Fruit fly (Drosophila melanogaster): ENCODE data around the gene LysX.

Gene LysX

dm6 chr3L:1188936-1189659, 6.0 kb downstream of the LysX start, which contains the start of gene CG13912 (continued):
- TF ChIP-seq CG3032 (tag; optimal IDR thresholded peaks at IDR 0.05) = no peak
- no peak for TF ChIP-seq fd85E (GFP tag; optimal IDR thresholded peaks at IDR 0.05)
- no peak for TF ChIP-seq Blimp-1 (GFP tag; optimal IDR thresholded peaks at IDR 0.05)
- TF ChIP-seq CG3919 (GFP tag; optimal IDR thresholded peaks at IDR 0.05) = no peak
- TF ChIP-seq Hr39 (GFP tag; optimal IDR thresholded peaks at IDR 0.05) = no peak
- TF ChIP-seq pdm3 (GFP tag; optimal IDR thresholded peaks at IDR 0.05) = no peak
- TF ChIP-seq dsx (GFP tag; optimal IDR thresholded peaks at IDR 0.05; ENCODE audit: poor library complexity, severe bottlenecking) = no peak
- peak; percentile 62 for TF ChIP-seq vri (GFP tag; optimal IDR thresholded peaks at IDR 0.05)
- no peak for TF ChIP-seq CG8319 (GFP tag; optimal IDR thresholded peaks at IDR 0.05)
- no peak for TF ChIP-seq CG11762 (GFP tag; optimal IDR thresholded peaks at IDR 0.05; ENCODE audit: insufficient read depth)
- no peak for TF ChIP-seq CG32006 (GFP tag; optimal IDR thresholded peaks at IDR 0.05)
- TF ChIP-seq CG9139 (GFP tag; optimal IDR thresholded peaks at IDR 0.05) = peak; percentile 54
- no peak for TF ChIP-seq Eip78C (GFP tag)
- TF ChIP-seq CG8632 (GFP tag; optimal IDR thresholded peaks at IDR 0.05) = no peak
- no peak for TF ChIP-seq CG34406 (GFP tag; optimal IDR thresholded peaks at IDR 0.05)
- peak; percentile 94 for TF ChIP-seq svp (GFP tag)
- no peak for TF ChIP-seq Smox (GFP tag; optimal IDR thresholded peaks at IDR 0.05)
- TF ChIP-seq Sox102F (GFP tag; optimal IDR thresholded peaks at IDR 0.05) = no peak
- no peak for TF ChIP-seq Lpt (GFP tag; optimal IDR thresholded peaks at IDR 0.05)
- peak; percentile 31 for TF ChIP-seq CG10669 (GFP tag; optimal IDR thresholded peaks at IDR 0.05)
- no peak for TF ChIP-seq CG31627 (GFP tag; optimal IDR thresholded peaks at IDR 0.05)
- TF ChIP-seq Ets96B (tag; optimal IDR thresholded peaks at IDR 0.05) = no peak
- TF ChIP-seq salr (GFP tag; optimal IDR thresholded peaks at IDR 0.05) = no peak
- no peak for TF ChIP-seq lz (GFP tag; optimal IDR thresholded peaks at IDR 0.05)
- peak; percentile 67 to 72 for TF ChIP-seq ss (GFP tag; optimal IDR thresholded peaks at IDR 0.05)
- no peak for TF ChIP-seq CG6792 (GFP tag; optimal IDR thresholded peaks at IDR 0.05)
- peak; percentile 54 for TF ChIP-seq CG6854 (GFP tag; optimal IDR thresholded peaks at IDR 0.05)
- no peak for TF ChIP-seq esn (GFP tag; optimal IDR thresholded peaks at IDR 0.05)
- TF ChIP-seq OdsH (GFP tag; optimal IDR thresholded peaks at IDR 0.05) = no peak
- no peak for TF ChIP-seq Sox14 (GFP tag; optimal IDR thresholded peaks at IDR 0.05)
- TF ChIP-seq eg (GFP tag; IDR thresholded peaks at IDR 0.05) = no peak
- TF ChIP-seq CG15336 (GFP tag; IDR thresholded peaks at IDR 0.05) = no peak
- no peak for TF ChIP-seq Gug (GFP tag; IDR thresholded peaks at IDR 0.05)
- TF ChIP-seq CG11902 (GFP tag; optimal IDR thresholded peaks at IDR 0.05) = no peak

dm6 chr3L:1183467-1183866, 11.6 kb downstream of the LysX start:
- no peak for TF ChIP-seq CG11294 (GFP tag; IDR thresholded peaks at IDR 0.05)
- TF ChIP-seq lz (GFP tag; optimal IDR thresholded peaks at IDR 0.05) = peak; percentile 5
- no peak for TF ChIP-seq fd85E (GFP tag; optimal IDR thresholded peaks at IDR 0.05)
- no peak for TF ChIP-seq Gug (GFP tag; IDR thresholded peaks at IDR 0.05)
- TF ChIP-seq CG3032 (tag; optimal IDR thresholded peaks at IDR 0.05) = peak; percentile 23
- no peak for TF ChIP-seq CG11902 (GFP tag; optimal IDR thresholded peaks at IDR 0.05)
- peak; percentile 30; the same call in 1 of the 2 replicates for TF ChIP-seq CG15336 (GFP tag; IDR thresholded peaks at IDR 0.05)
- TF ChIP-seq CG32006 (GFP tag; optimal IDR thresholded peaks at IDR 0.05) = peak; percentile 28
- TF ChIP-seq Met (GFP tag; optimal IDR thresholded peaks at IDR 0.05) = peak; percentile 32
- TF ChIP-seq cyc (GFP tag; optimal IDR thresholded peaks at IDR 0.05) = no peak
- no peak for TF ChIP-seq Sox102F (GFP tag; optimal IDR thresholded peaks at IDR 0.05)
- TF ChIP-seq CG6792 (GFP tag; optimal IDR thresholded peaks at IDR 0.05) = peak; percentile 10
- peak; percentile 0 for TF ChIP-seq pdm3 (GFP tag; optimal IDR thresholded peaks at IDR 0.05)
- TF ChIP-seq OdsH (GFP tag; optimal IDR thresholded peaks at IDR 0.05) = peak; percentile 15
- TF ChIP-seq CG31627 (GFP tag; optimal IDR thresholded peaks at IDR 0.05) = peak; percentile 1
- peak; percentile 2 for TF ChIP-seq Smox (GFP tag; optimal IDR thresholded peaks at IDR 0.05)
- TF ChIP-seq esn (GFP tag; optimal IDR thresholded peaks at IDR 0.05) = peak; percentile 25
- no peak for TF ChIP-seq Ets21C (GFP tag; optimal IDR thresholded peaks at IDR 0.05)
- no peak for TF ChIP-seq CG8119 (GFP tag; IDR thresholded peaks at IDR 0.05)
- peak; percentile 14 for TF ChIP-seq CG34406 (GFP tag; optimal IDR thresholded peaks at IDR 0.05)
- peak; percentile 1 for TF ChIP-seq CG10669 (GFP tag; optimal IDR thresholded peaks at IDR 0.05)
- no peak for TF ChIP-seq svp (GFP tag)
- TF ChIP-seq fd59A (GFP tag; optimal IDR thresholded peaks at IDR 0.05) = peak; percentile 16
- no peak for TF ChIP-seq achi (GFP tag; optimal IDR thresholded peaks at IDR 0.05)
- TF ChIP-seq Hr39 (GFP tag; optimal IDR thresholded peaks at IDR 0.05) = peak; percentile 13
- peak; percentile 9 for TF ChIP-seq Sox14 (GFP tag; optimal IDR thresholded peaks at IDR 0.05)
- TF ChIP-seq acj6 (GFP tag; optimal IDR thresholded peaks at IDR 0.05) = no peak
- no peak for TF ChIP-seq CG6276 (GFP tag; optimal IDR thresholded peaks at IDR 0.05)
- peak; percentile 7 for TF ChIP-seq Ets96B (tag; optimal IDR thresholded peaks at IDR 0.05)
- TF ChIP-seq CG8632 (GFP tag; optimal IDR thresholded peaks at IDR 0.05) = no peak
- TF ChIP-seq Eip93F (GFP tag; optimal IDR thresholded peaks at IDR 0.05) = no peak
- TF ChIP-seq Sox15 (GFP tag; optimal IDR thresholded peaks at IDR 0.05) = peak; percentile 0

Data from whole organism, prepupa.